Fruit fly (Drosophila melanogaster): ENCODE data around the gene klu.

dm6 chr3L:10962718-10963117, 46.3 kb downstream of the klu start:
- TF ChIP-seq EcR (GFP tag; optimal IDR thresholded peaks at IDR 0.05) (no peak), usp (GFP tag; optimal IDR thresholded peaks at IDR 0.05) (no peak), Dll (optimal IDR thresholded peaks at IDR 0.05) (no peak)

Measured in whole organism.